Worm (Caenorhabditis elegans) whole organism, mixed stage, embryonic: ENCODE data around the gene srt-44.

Experiments
- M03D4.4 ChIP-seq: sonication (generic microtip); optimal IDR thresholded peaks from 2 replicates; lab custom pipeline; 2017; ENCODE audit warnings: mild to moderate bottlenecking, missing genetic modification characterization, missing compliant biosample characterization
- bed-3 ChIP-seq: fragments of 200-800 bp; sonication (Bioruptor generic); optimal IDR thresholded peaks from 3 replicates; lab custom pipeline; 2018; ENCODE audit warnings: mild to moderate bottlenecking, missing genetic modification characterization, moderate library complexity, missing compliant biosample characterization
- blmp-1 ChIP-seq: fragments of 150-350 bp; optimal IDR thresholded peaks from 2 replicates; lab custom pipeline; 2014; ENCODE audit warnings: missing biosample characterization, missing genetic modification characterization
- ceh-39 ChIP-seq: fragments of 150-350 bp; optimal IDR thresholded peaks from 2 replicates; lab custom pipeline; 2014; ENCODE audit warnings: missing biosample characterization, missing genetic modification characterization
- ceh-43 ChIP-seq: fragments of 200-800 bp; sonication (Bioruptor generic); optimal IDR thresholded peaks from 2 replicates; lab custom pipeline; 2018; ENCODE audit warnings: mild to moderate bottlenecking, missing genetic modification characterization, moderate library complexity, missing compliant biosample characterization
- ceh-83 ChIP-seq: fragments of 200-800 bp; sonication (Bioruptor generic); optimal IDR thresholded peaks from 2 replicates; lab custom pipeline; 2018; ENCODE audit warnings: mild to moderate bottlenecking, missing genetic modification characterization, missing compliant biosample characterization
- ces-1 ChIP-seq: fragments of 150-350 bp; optimal IDR thresholded peaks from 2 replicates; lab custom pipeline; 2014; ENCODE audit warnings: missing biosample characterization, missing genetic modification reagents, missing genetic modification characterization
- cnd-1 ChIP-seq: fragments of 200-800 bp; sonication (Bioruptor generic); optimal IDR thresholded peaks from 2 replicates; lab custom pipeline; 2018; ENCODE audit warnings: mild to moderate bottlenecking, missing genetic modification characterization, missing compliant biosample characterization
- drap-1 ChIP-seq: fragments of 200-800 bp; sonication (Bioruptor generic); optimal IDR thresholded peaks from 3 replicates; lab custom pipeline; 2018; ENCODE audit warnings: mild to moderate bottlenecking, missing genetic modification characterization, missing compliant biosample characterization
- elt-1 ChIP-seq: sonication (generic microtip); optimal IDR thresholded peaks from 2 replicates; lab custom pipeline; 2017; ENCODE audit warnings: missing genetic modification characterization, mild to moderate bottlenecking, missing compliant biosample characterization, antibody characterized with exemption, moderate library complexity, borderline replicate concordance; ENCODE audit not compliant: insufficient read depth
- elt-3 ChIP-seq: fragments of 150-350 bp; optimal IDR thresholded peaks from 2 replicates; lab custom pipeline; 2014; ENCODE audit warnings: missing biosample characterization, missing genetic modification characterization
- flh-1 ChIP-seq: fragments of 200-800 bp; sonication (Bioruptor generic); optimal IDR thresholded peaks from 2 replicates; lab custom pipeline; 2018; ENCODE audit warnings: mild to moderate bottlenecking, missing genetic modification characterization, moderate library complexity, missing compliant biosample characterization
- ham-2 ChIP-seq: fragments of 200-800 bp; sonication (Bioruptor generic); optimal IDR thresholded peaks from 2 replicates; lab custom pipeline; 2018; ENCODE audit warnings: mild to moderate bottlenecking, missing genetic modification characterization, missing compliant biosample characterization
- hlh-1 ChIP-seq: fragments of 150-350 bp; optimal IDR thresholded peaks from 2 replicates; lab custom pipeline; 2014; ENCODE audit warnings: missing biosample characterization, missing genetic modification reagents, missing genetic modification characterization
- lin-13 ChIP-seq: fragments of 150-350 bp; optimal IDR thresholded peaks from 2 replicates; lab custom pipeline; 2014; ENCODE audit warnings: missing biosample characterization, missing genetic modification characterization
- lin-32 ChIP-seq: fragments of 200-800 bp; sonication (Bioruptor generic); optimal IDR thresholded peaks from 2 replicates; lab custom pipeline; 2018; ENCODE audit warnings: mild to moderate bottlenecking, missing genetic modification characterization, missing compliant biosample characterization
- lsy-2 ChIP-seq: fragments of 150-350 bp; optimal IDR thresholded peaks from 2 replicates; lab custom pipeline; 2014; ENCODE audit warnings: missing biosample characterization, missing genetic modification characterization
- mep-1 ChIP-seq: fragments of 150-350 bp; optimal IDR thresholded peaks from 2 replicates; lab custom pipeline; 2017; ENCODE audit warnings: missing biosample characterization, missing genetic modification reagents, missing genetic modification characterization, inconsistent platforms
- nhr-12 ChIP-seq: fragments of 150-350 bp; optimal IDR thresholded peaks from 2 replicates; lab custom pipeline; 2014; ENCODE audit warnings: missing biosample characterization, missing genetic modification characterization
- nhr-2 ChIP-seq: fragments of 150-350 bp; optimal IDR thresholded peaks from 2 replicates; lab custom pipeline; 2014; ENCODE audit warnings: missing biosample characterization, missing genetic modification characterization
- nhr-237 ChIP-seq: fragments of 150-350 bp; optimal IDR thresholded peaks from 2 replicates; lab custom pipeline; 2014; ENCODE audit warnings: missing biosample characterization, missing genetic modification characterization
- nhr-76 ChIP-seq: sonication (generic microtip); optimal IDR thresholded peaks from 2 replicates; lab custom pipeline; 2017; ENCODE audit warnings: missing biosample characterization, missing genetic modification characterization
- pha-4 ChIP-seq: fragments of 150-350 bp; optimal IDR thresholded peaks from 2 replicates; lab custom pipeline; 2018; ENCODE audit warnings: missing biosample characterization, missing genetic modification reagents, missing genetic modification characterization
- sem-2 ChIP-seq: fragments of 200-800 bp; sonication (Bioruptor generic); optimal IDR thresholded peaks from 2 replicates; lab custom pipeline; 2018; ENCODE audit warnings: mild to moderate bottlenecking, missing genetic modification characterization, missing compliant biosample characterization
- snpc-4 ChIP-seq: fragments of 150-350 bp; optimal IDR thresholded peaks from 2 replicates; lab custom pipeline; 2014; ENCODE audit warnings: missing biosample characterization, missing genetic modification characterization
- sptf-1 ChIP-seq: sonication (generic microtip); optimal IDR thresholded peaks from 2 replicates; lab custom pipeline; 2017; ENCODE audit warnings: mild to moderate bottlenecking, missing genetic modification characterization, moderate library complexity, missing compliant biosample characterization
- tbx-8 ChIP-seq: fragments of 200-800 bp; sonication (Bioruptor generic); optimal IDR thresholded peaks from 2 replicates; lab custom pipeline; 2018; ENCODE audit warnings: mild to moderate bottlenecking, missing genetic modification characterization, moderate library complexity, missing compliant biosample characterization
- unc-120 ChIP-seq: sonication (generic microtip); optimal IDR thresholded peaks from 2 replicates; lab custom pipeline; 2017; ENCODE audit warnings: missing genetic modification characterization, missing compliant biosample characterization; ENCODE audit not compliant: poor library complexity, severe bottlenecking
- unc-39 ChIP-seq: fragments of 150-350 bp; optimal IDR thresholded peaks from 2 replicates; lab custom pipeline; 2014; ENCODE audit warnings: missing biosample characterization, missing genetic modification characterization
- zip-8 ChIP-seq: fragments of 150-350 bp; optimal IDR thresholded peaks from 2 replicates; lab custom pipeline; 2014; ENCODE audit warnings: missing biosample characterization, missing genetic modification characterization
- ztf-11 ChIP-seq: fragments of 150-350 bp; optimal IDR thresholded peaks from 2 replicates; lab custom pipeline; 2014; ENCODE audit warnings: missing biosample characterization, missing genetic modification characterization

srt-44 gene

ce11 chrIV:15098294-15098693 is 5.1 kb upstream of the srt-44 start, which contains the start of gene srt-49:
Gene srt-49 (minus strand): TSS chrIV:15098394.
- TF ChIP-seq elt-3 (no peak), hlh-1 (no peak), unc-39 (no peak), ces-1 (GFP tag; lab: Kevin White, UChicago) (no peak), blmp-1 (tag; lab: Kevin White, UChicago) (no peak), pha-4 (tag; lab: Kevin White, UChicago) (no peak), ztf-11 (tag; lab: Kevin White, UChicago) (no peak), bed-3 (no peak), M03D4.4 (tag; lab: Kevin White, UChicago) (no peak), cnd-1 (no peak), sem-2 (GFP tag; lab: Kevin White, UChicago) (no peak), lin-32 (no peak), flh-1 (GFP tag; lab: Kevin White, UChicago) (no peak), unc-120 (tag; lab: Kevin White, UChicago) (no peak), ham-2 (GFP tag; lab: Kevin White, UChicago) (no peak), nhr-237 (no peak)

ce11 chrIV:15107218-15107617 is 3.8 kb downstream of the srt-44 start:
- no peak for TF ChIP-seq nhr-12 (tag; lab: Kevin White, UChicago)
- TF ChIP-seq lin-13 (tag; lab: Kevin White, UChicago): peak; percentile 44
- peak; percentile 50 for TF ChIP-seq hlh-1
- no peak for TF ChIP-seq lin-32
- no peak for TF ChIP-seq tbx-8 (GFP tag; lab: Kevin White, UChicago)

ce11 chrIV:15108475-15108874 is 5.0 kb downstream of the srt-44 start, which contains the start of gene M199.2:
Gene M199.2 (plus strand): TSS chrIV:15108775.
- no peak for TF ChIP-seq unc-39
- TF ChIP-seq ceh-83 (GFP tag; lab: Kevin White, UChicago): no peak

ce11 chrIV:15113117-15113516 is 9.7 kb downstream of the srt-44 start, which contains the start of gene M199.134:
Gene M199.134 (minus strand): TSS chrIV:15113217.
- no peak for TF ChIP-seq ceh-83 (GFP tag; lab: Kevin White, UChicago)
- no peak for TF ChIP-seq ceh-39 (tag; lab: Kevin White, UChicago)
- no peak for TF ChIP-seq nhr-2 (tag; lab: Kevin White, UChicago)
- TF ChIP-seq hlh-1: no peak
- no peak for TF ChIP-seq M03D4.4 (tag; lab: Kevin White, UChicago)
- no peak for TF ChIP-seq elt-3
- no peak for TF ChIP-seq lin-32
- TF ChIP-seq ces-1 (GFP tag; lab: Kevin White, UChicago): no peak
- no peak for TF ChIP-seq sem-2 (GFP tag; lab: Kevin White, UChicago)
- no peak for TF ChIP-seq elt-1 (tag; lab: Kevin White, UChicago)
- no peak for TF ChIP-seq flh-1 (GFP tag; lab: Kevin White, UChicago)
- no peak for TF ChIP-seq cnd-1
- TF ChIP-seq mep-1 (tag; lab: Kevin White, UChicago): no peak
- no peak for TF ChIP-seq nhr-76 (tag; lab: Kevin White, UChicago)
- no peak for TF ChIP-seq nhr-237
- TF ChIP-seq ztf-11 (tag; lab: Kevin White, UChicago): no peak
- TF ChIP-seq lsy-2 (tag; lab: Kevin White, UChicago): no peak

- TF ChIP-seq snpc-4 (tag; lab: Kevin White, UChicago) (no peak), ceh-39 (tag; lab: Kevin White, UChicago) (no peak), ces-1 (GFP tag; lab: Kevin White, UChicago) (no peak), zip-8 (tag; lab: Kevin White, UChicago) (no peak), pha-4 (tag; lab: Kevin White, UChicago) (no peak), cnd-1 (no peak), nhr-237 (no peak), elt-3 (no peak), elt-1 (tag; lab: Kevin White, UChicago) (no peak), nhr-12 (tag; lab: Kevin White, UChicago) (no peak)
- TF ChIP-seq, all 35 proteins: peak for 0
Observed at ce11 chrIV:15114324-15114723, 10.9 kb downstream of the srt-44 start, which contains the start of gene M199.135. Gene M199.135 (plus strand): TSS chrIV:15114624.

ce11 chrIV:15118390-15118789 is 15.0 kb downstream of the srt-44 start, which contains the start of gene M199.136:
Gene M199.136 (plus strand): TSS chrIV:15118690.
- TF ChIP-seq lsy-2 (tag; lab: Kevin White, UChicago) (no peak), bed-3 (no peak), M03D4.4 (tag; lab: Kevin White, UChicago) (no peak), ceh-43 (GFP tag; lab: Kevin White, UChicago) (no peak), sptf-1 (tag; lab: Kevin White, UChicago) (no peak), elt-1 (tag; lab: Kevin White, UChicago) (no peak), drap-1 (GFP tag; lab: Kevin White, UChicago) (no peak)
- TF ChIP-seq, all 35 proteins: peak for 0
